Worm (Caenorhabditis elegans) whole organism, L1 larva: Measurements from ENCODE around the gene sym-3.

Experiments
- C04F5.9 ChIP-seq: sonication (generic microtip); optimal IDR thresholded peaks from 2 replicates; lab custom pipeline; 2016; ENCODE audit warnings: missing genetic modification characterization, missing compliant biosample characterization
- C34B4.2 ChIP-seq: sonication (generic microtip); optimal IDR thresholded peaks from 2 replicates; lab custom pipeline; 2017; ENCODE audit warnings: mild to moderate bottlenecking, missing genetic modification characterization, missing compliant biosample characterization
- F16B12.6 ChIP-seq: fragments of 150-350 bp; optimal IDR thresholded peaks from 2 replicates; lab custom pipeline; 2014; ENCODE audit warnings: missing biosample characterization, missing genetic modification characterization
- Y116A8C.19 ChIP-seq: sonication (generic microtip); optimal IDR thresholded peaks from 2 replicates; lab custom pipeline; 2016; ENCODE audit warnings: missing compliant biosample characterization, missing genetic modification characterization, borderline replicate concordance
- aha-1 ChIP-seq: fragments of 150-350 bp; optimal IDR thresholded peaks from 2 replicates; lab custom pipeline; 2014; ENCODE audit warnings: missing biosample characterization, missing genetic modification characterization
- alr-1 ChIP-seq: fragments of 200-800 bp; sonication (Bioruptor generic); optimal IDR thresholded peaks from 2 replicates; lab custom pipeline; 2018; ENCODE audit warnings: borderline replicate concordance, mild to moderate bottlenecking, missing genetic modification characterization, missing compliant biosample characterization
- aly-2 ChIP-seq: fragments of 150-350 bp; optimal IDR thresholded peaks from 2 replicates; lab custom pipeline; 2014; ENCODE audit warnings: missing biosample characterization, missing genetic modification characterization
- blmp-1 ChIP-seq: fragments of 150-350 bp; optimal IDR thresholded peaks from 2 replicates; lab custom pipeline; 2014; ENCODE audit warnings: missing biosample characterization, missing genetic modification characterization
- ceh-8 ChIP-seq: fragments of 200-800 bp; sonication (Bioruptor generic); optimal IDR thresholded peaks from 2 replicates; lab custom pipeline; 2018; ENCODE audit warnings: mild to moderate bottlenecking, missing genetic modification characterization, moderate library complexity, missing compliant biosample characterization
- ceh-82 ChIP-seq, 3 experiments: fragments of 150-350 bp in 1 of 3; sonication (generic microtip) in 2 of 3; optimal IDR thresholded peaks; 2 replicates each; lab custom pipeline; 2014 to 2017; ENCODE audit warnings: missing biosample characterization in 3 of 3, missing genetic modification characterization in 3 of 3
- ceh-88 ChIP-seq: fragments of 200-800 bp; sonication (Bioruptor generic); IDR thresholded peaks from 2 replicates; pipeline ENCODE4 v1.3.6; 2022; ENCODE audit warnings: missing genetic modification characterization, missing compliant biosample characterization
- ces-1 ChIP-seq: fragments of 150-350 bp; optimal IDR thresholded peaks from 2 replicates; lab custom pipeline; 2014; ENCODE audit warnings: missing biosample characterization, missing genetic modification reagents, missing genetic modification characterization
- dpl-1 ChIP-seq, 3 experiments: fragments of 150-350 bp in 2 of 3; sonication (generic microtip) in 1 of 3; optimal IDR thresholded peaks; 2 replicates each; lab custom pipeline; 2014 to 2017; ENCODE audit warnings: missing biosample characterization in 3 of 3, missing genetic modification characterization in 3 of 3, missing genetic modification reagents in 3 of 3
- efl-1 ChIP-seq, 4 experiments: fragments of 150-350 bp; optimal IDR thresholded peaks in 3 of 4; peaks in 1 of 4; 1 replicate in 1 of 4; 2 replicates in 3 of 4; lab custom pipeline; 2014; ENCODE audit warnings: missing biosample characterization in 2 of 4, missing genetic modification characterization in 2 of 4, missing genetic modification reagents in 2 of 4
- egl-13 ChIP-seq: sonication (generic microtip); optimal IDR thresholded peaks from 2 replicates; lab custom pipeline; 2016; ENCODE audit warnings: missing genotype, missing genetic modification reagents, missing genetic modification characterization, missing compliant biosample characterization
- elt-3 ChIP-seq, 6 experiments: fragments of 150-350 bp in 1 of 6; sonication (generic microtip); optimal IDR thresholded peaks; 2 replicates each; lab custom pipeline; 2017 to 2018; ENCODE audit warnings: missing biosample characterization in 6 of 6, missing genetic modification characterization in 6 of 6, inconsistent platforms in 1 of 6
- ets-5 ChIP-seq: fragments of 200-800 bp; sonication (Bioruptor generic); IDR thresholded peaks from 2 replicates; pipeline ENCODE4 v1.3.6; 2022; ENCODE audit warnings: missing genetic modification characterization, missing compliant biosample characterization
- fkh-10 ChIP-seq: sonication (generic microtip); optimal IDR thresholded peaks from 2 replicates; lab custom pipeline; 2017; ENCODE audit warnings: missing biosample characterization, missing genetic modification reagents, missing genetic modification characterization
- fkh-4 ChIP-seq: sonication (generic microtip); optimal IDR thresholded peaks from 2 replicates; lab custom pipeline; 2016; ENCODE audit warnings: missing compliant biosample characterization, missing genetic modification characterization, borderline replicate concordance
- grh-1 ChIP-seq: fragments of 200-800 bp; sonication (Bioruptor generic); IDR thresholded peaks from 2 replicates; pipeline ENCODE4 v1.3.6; 2022; ENCODE audit warnings: missing genetic modification reagents, missing genetic modification characterization, missing compliant biosample characterization
- hlh-17 ChIP-seq: fragments of 200-800 bp; sonication (Bioruptor generic); optimal IDR thresholded peaks from 2 replicates; lab custom pipeline; 2018; ENCODE audit warnings: missing genetic modification characterization, mild to moderate bottlenecking, missing compliant biosample characterization, moderate library complexity, borderline replicate concordance
- hpl-2 ChIP-seq: fragments of 150-350 bp; optimal IDR thresholded peaks from 2 replicates; lab custom pipeline; 2014; ENCODE audit warnings: missing biosample characterization, missing genetic modification reagents, missing genetic modification characterization
- isw-1 ChIP-seq: fragments of 200-800 bp; sonication (Bioruptor generic); IDR thresholded peaks from 2 replicates; pipeline ENCODE4 v1.3.6; 2022; ENCODE audit warnings: missing genetic modification characterization, missing compliant biosample characterization
- lin-13 ChIP-seq: fragments of 150-350 bp; optimal IDR thresholded peaks from 2 replicates; lab custom pipeline; 2014; ENCODE audit warnings: missing biosample characterization, missing genetic modification reagents, missing genetic modification characterization
- lin-14 ChIP-seq: fragments of 200-800 bp; sonication (Bioruptor generic); optimal IDR thresholded peaks from 2 replicates; lab custom pipeline; 2018; ENCODE audit warnings: mild to moderate bottlenecking, missing genetic modification characterization, moderate library complexity, missing compliant biosample characterization
- lin-15B ChIP-seq: fragments of 150-350 bp; sonication (generic microtip); optimal IDR thresholded peaks from 3 replicates; lab custom pipeline; 2014; ENCODE audit warnings: missing biosample characterization, missing genetic modification characterization
- lin-39 ChIP-seq: fragments of 150-350 bp; optimal IDR thresholded peaks from 2 replicates; lab custom pipeline; 2014; ENCODE audit warnings: missing biosample characterization, missing genetic modification reagents, missing genetic modification characterization
- mab-9 ChIP-seq: fragments of 200-800 bp; sonication (Bioruptor generic); IDR thresholded peaks from 2 replicates; pipeline ENCODE4 v1.3.6; 2022; ENCODE audit warnings: missing genetic modification reagents, missing genetic modification characterization, missing compliant biosample characterization
- mep-1 ChIP-seq: fragments of 150-350 bp; optimal IDR thresholded peaks from 2 replicates; lab custom pipeline; 2014; ENCODE audit warnings: missing biosample characterization, missing genetic modification characterization
- nhr-19 ChIP-seq: fragments of 200-800 bp; sonication (Bioruptor generic); conservative IDR thresholded peaks from 2 replicates; pipeline ENCODE4 v1.3.6; 2022; ENCODE audit warnings: missing genetic modification characterization, missing compliant biosample characterization
- nhr-20 ChIP-seq: sonication (generic microtip); optimal IDR thresholded peaks from 2 replicates; lab custom pipeline; 2016; ENCODE audit warnings: mild to moderate bottlenecking, missing genetic modification characterization, missing compliant biosample characterization
- nhr-76 ChIP-seq: sonication (generic microtip); optimal IDR thresholded peaks from 2 replicates; lab custom pipeline; 2017; ENCODE audit warnings: missing biosample characterization, missing genetic modification characterization
- nhr-77 ChIP-seq: fragments of 150-350 bp; optimal IDR thresholded peaks from 2 replicates; lab custom pipeline; 2014; ENCODE audit warnings: missing biosample characterization, missing genetic modification characterization
- nhr-85 ChIP-seq: sonication (generic microtip); peaks from one replicate; lab custom pipeline; 2016; ENCODE audit warnings: missing genetic modification characterization, inconsistent platforms, missing compliant biosample characterization
- nhr-90 ChIP-seq: sonication (generic microtip); optimal IDR thresholded peaks from 2 replicates; lab custom pipeline; 2016; ENCODE audit warnings: mild to moderate bottlenecking, missing genetic modification characterization, missing compliant biosample characterization; ENCODE audit not compliant: poor library complexity
- rnt-1 ChIP-seq: sonication (generic microtip); optimal IDR thresholded peaks from 2 replicates; lab custom pipeline; 2016; ENCODE audit warnings: mild to moderate bottlenecking, missing genetic modification characterization, moderate library complexity, missing compliant biosample characterization
- skn-1 ChIP-seq: fragments of 150-350 bp; optimal IDR thresholded peaks from 2 replicates; lab custom pipeline; 2014; ENCODE audit warnings: missing biosample characterization, missing genetic modification characterization
- snpc-4 ChIP-seq: fragments of 150-350 bp; optimal IDR thresholded peaks from 2 replicates; lab custom pipeline; 2014; ENCODE audit warnings: missing biosample characterization, missing genetic modification characterization
- snu-23 ChIP-seq: sonication (generic microtip); optimal IDR thresholded peaks from 2 replicates; lab custom pipeline; 2016; ENCODE audit warnings: missing genetic modification characterization, missing compliant biosample characterization
- sox-4 ChIP-seq: sonication (generic microtip); optimal IDR thresholded peaks from 2 replicates; lab custom pipeline; 2016; ENCODE audit warnings: missing genetic modification characterization, missing compliant biosample characterization
- sup-37 ChIP-seq: fragments of 200-800 bp; sonication (Bioruptor generic); optimal IDR thresholded peaks from 2 replicates; lab custom pipeline; 2018; ENCODE audit warnings: mild to moderate bottlenecking, missing genetic modification characterization, missing compliant biosample characterization
- unc-98 ChIP-seq: fragments of 200-800 bp; sonication (Bioruptor generic); IDR thresholded peaks from 2 replicates; pipeline ENCODE4 v1.3.6; 2022; ENCODE audit warnings: missing genetic modification characterization, missing compliant biosample characterization
- vab-15 ChIP-seq: sonication (generic microtip); optimal IDR thresholded peaks from 2 replicates; lab custom pipeline; 2017; ENCODE audit warnings: missing genotype, mild to moderate bottlenecking, missing genetic modification characterization, missing compliant biosample characterization
- xbp-1 ChIP-seq: sonication (generic microtip); optimal IDR thresholded peaks from 2 replicates; lab custom pipeline; 2016; ENCODE audit warnings: missing genetic modification characterization, missing compliant biosample characterization
- zip-4 ChIP-seq: fragments of 200-800 bp; sonication (Bioruptor generic); optimal IDR thresholded peaks from 2 replicates; lab custom pipeline; 2018; ENCODE audit warnings: mild to moderate bottlenecking, missing genetic modification characterization, moderate library complexity, missing compliant biosample characterization
- ztf-11 ChIP-seq, 2 experiments: sonication (generic microtip); optimal IDR thresholded peaks; 2 replicates each; lab custom pipeline; 2016 to 2017; ENCODE audit warnings: missing genetic modification characterization in 2 of 2, missing biosample characterization in 1 of 2, missing compliant biosample characterization in 1 of 2
- ztf-4 ChIP-seq: fragments of 150-350 bp; optimal IDR thresholded peaks from 2 replicates; lab custom pipeline; 2014; ENCODE audit warnings: missing biosample characterization, missing genetic modification characterization

sym-3 gene

DNA sequence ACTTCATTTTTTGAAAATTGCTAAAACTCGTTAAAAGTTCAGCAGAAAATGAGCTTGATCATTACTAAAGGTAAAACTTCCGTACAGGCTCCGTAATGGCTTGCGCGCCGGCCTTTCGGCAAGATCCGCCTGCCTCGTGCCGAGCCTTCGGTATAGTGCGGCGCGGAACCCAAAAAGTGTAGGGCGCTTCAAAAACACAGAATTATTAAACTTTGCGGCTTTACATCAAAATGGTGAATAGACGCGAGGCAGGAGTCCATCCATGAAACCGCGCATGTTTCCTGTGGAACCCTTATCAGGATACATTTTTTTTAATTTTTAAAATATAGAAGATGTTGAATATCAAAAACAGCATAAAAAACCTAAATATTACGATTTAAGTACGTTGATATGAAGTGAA, 20.4 kb upstream of the sym-3 start:
- TF ChIP-seq snpc-4: peak; percentile 23
- no peak for TF ChIP-seq mep-1 (tag; lab: Kevin White, UChicago)

DNA sequence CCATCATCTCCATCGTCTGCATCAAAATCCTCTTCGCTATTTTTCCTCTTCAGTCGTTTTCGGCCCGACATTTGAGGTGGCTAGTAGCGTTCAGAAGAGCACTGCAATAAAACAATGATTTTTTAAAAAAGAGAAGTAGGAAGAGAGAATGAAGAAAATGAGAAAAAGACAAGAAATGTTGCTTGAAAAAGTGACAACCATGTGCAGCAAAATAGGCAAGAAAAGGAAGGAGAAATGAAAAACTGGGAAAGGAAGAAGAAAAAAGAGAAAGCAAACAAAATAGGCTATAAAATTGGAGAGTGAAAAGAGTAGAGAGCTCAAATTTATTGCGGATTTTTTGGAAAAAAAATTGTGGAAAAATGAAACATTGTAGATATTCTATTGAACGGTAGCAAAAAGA, 10.3 kb upstream of the sym-3 start, which contains the start of gene tag-294:
tag-294 (minus strand) TSS at position 101 of the 400 bp plus-strand sequence.
- TF ChIP-seq mab-9 (GFP tag; lab: Robert Waterston, UW) (no peak), lin-14 (peak; percentile 6)

DNA sequence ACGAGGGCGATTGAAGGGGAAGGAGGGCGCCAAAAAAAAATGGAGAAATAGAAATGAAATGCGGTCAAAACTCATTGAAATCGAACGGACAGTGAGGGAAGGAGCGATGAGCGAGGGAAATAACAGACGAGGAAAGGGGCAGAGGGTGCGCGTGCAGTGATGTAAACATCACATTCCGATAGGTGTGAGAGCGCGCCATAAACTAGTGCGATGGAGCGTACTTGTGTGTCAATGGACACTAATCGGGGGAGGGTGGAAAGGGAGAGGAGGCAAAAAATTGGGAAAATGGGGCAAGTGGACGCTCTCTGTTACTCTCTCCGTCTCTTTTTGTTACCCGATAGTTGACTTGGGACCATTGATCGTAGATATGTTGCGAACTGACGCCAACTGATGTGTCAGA, 9.7 kb upstream of the sym-3 start:
- peak; percentile 25 to 66 (median 44) for TF ChIP-seq dpl-1 (GFP tag; optimal IDR thresholded peaks at IDR 0.05; lab: Kevin White, UChicago)
- no peak for TF ChIP-seq nhr-76 (tag; lab: Kevin White, UChicago)
- TF ChIP-seq nhr-90 (tag; lab: Kevin White, UChicago): peak; percentile 4
- TF ChIP-seq sox-4: no peak
- no peak for TF ChIP-seq fkh-4 (tag; lab: Kevin White, UChicago)
- TF ChIP-seq Y116A8C.19: no peak
- TF ChIP-seq snu-23 (GFP tag; lab: Kevin White, UChicago): peak; percentile 68
- peak; percentile 53 for TF ChIP-seq skn-1 (tag; lab: Kevin White, UChicago)
- peak; percentile 10 for TF ChIP-seq lin-15B (tag; lab: Kevin White, UChicago)
- TF ChIP-seq snpc-4: peak; percentile 29
- peak; percentile 93 for TF ChIP-seq lin-14
- TF ChIP-seq vab-15 (tag; lab: Kevin White, UChicago): peak; percentile 9
- peak; percentile 60 for TF ChIP-seq rnt-1 (tag; lab: Kevin White, UChicago)
- TF ChIP-seq isw-1 (GFP tag; lab: Robert Waterston, UW): no peak
- no peak for TF ChIP-seq hpl-2 (GFP tag; lab: Kevin White, UChicago)
- TF ChIP-seq fkh-10 (GFP tag; lab: Kevin White, UChicago): peak; percentile 4
- peak; percentile 30; the same call in 1 of the 2 replicates for TF ChIP-seq grh-1
- TF ChIP-seq sup-37: no peak
- TF ChIP-seq ces-1: no peak
- TF ChIP-seq aha-1 (tag; lab: Kevin White, UChicago): no peak
- no peak for TF ChIP-seq elt-3 (tag; optimal IDR thresholded peaks at IDR 0.05; lab: Kevin White, UChicago)
- TF ChIP-seq unc-98 (GFP tag; lab: Robert Waterston, UW): no peak
- TF ChIP-seq lin-39 (tag; lab: Kevin White, UChicago): no peak
- peak in 1 of 2 experiments; percentile 17 for TF ChIP-seq ztf-11 (tag; optimal IDR thresholded peaks at IDR 0.05; lab: Kevin White, UChicago)
- TF ChIP-seq nhr-85 (tag; lab: Kevin White, UChicago): peak; percentile 78
- no peak for TF ChIP-seq nhr-77 (tag; lab: Kevin White, UChicago)
- TF ChIP-seq efl-1 (optimal IDR thresholded peaks at IDR 0.05; lab: Kevin White, UChicago): peak; percentile 28 to 47
- TF ChIP-seq efl-1 (GFP tag; optimal IDR thresholded peaks at IDR 0.05 in 1 of 2; lab: Kevin White, UChicago): peak; percentile 24 to 93
- peak; percentile 51 for TF ChIP-seq xbp-1 (tag; lab: Kevin White, UChicago)
- peak in 2 of 3 experiments; percentile 37 to 52 for TF ChIP-seq ceh-82 (tag; optimal IDR thresholded peaks at IDR 0.05; lab: Kevin White, UChicago)
- TF ChIP-seq nhr-19: peak; percentile 51
- TF ChIP-seq mep-1 (tag; lab: Kevin White, UChicago): peak; percentile 32
- peak; percentile 35 for TF ChIP-seq lin-13 (GFP tag; lab: Kevin White, UChicago)
- no peak for TF ChIP-seq C04F5.9 (tag; lab: Kevin White, UChicago)
- TF ChIP-seq hlh-17 (GFP tag; lab: Kevin White, UChicago): no peak
- TF ChIP-seq zip-4 (GFP tag; lab: Kevin White, UChicago): no peak
- no peak for TF ChIP-seq C34B4.2
- peak; percentile 68 for TF ChIP-seq blmp-1 (tag; lab: Kevin White, UChicago)
- peak; percentile 5 for TF ChIP-seq ztf-4
- no peak for TF ChIP-seq alr-1 (tag; lab: Kevin White, UChicago)
- no peak for TF ChIP-seq ceh-88 (GFP tag; lab: Robert Waterston, UW)
- TF ChIP-seq nhr-20 (tag; lab: Kevin White, UChicago): peak; percentile 58
- no peak for TF ChIP-seq ets-5 (GFP tag; lab: Robert Waterston, UW)
- no peak for TF ChIP-seq ceh-8 (GFP tag; lab: Kevin White, UChicago)
- TF ChIP-seq egl-13: peak; percentile 47
- TF ChIP-seq F16B12.6 (tag; lab: Kevin White, UChicago): no peak
- TF ChIP-seq aly-2 (tag; lab: Kevin White, UChicago): no peak
